Fruit fly (Drosophila melanogaster): Measurements from ENCODE around the gene CG10211.

The CG10211 gene

DNA sequence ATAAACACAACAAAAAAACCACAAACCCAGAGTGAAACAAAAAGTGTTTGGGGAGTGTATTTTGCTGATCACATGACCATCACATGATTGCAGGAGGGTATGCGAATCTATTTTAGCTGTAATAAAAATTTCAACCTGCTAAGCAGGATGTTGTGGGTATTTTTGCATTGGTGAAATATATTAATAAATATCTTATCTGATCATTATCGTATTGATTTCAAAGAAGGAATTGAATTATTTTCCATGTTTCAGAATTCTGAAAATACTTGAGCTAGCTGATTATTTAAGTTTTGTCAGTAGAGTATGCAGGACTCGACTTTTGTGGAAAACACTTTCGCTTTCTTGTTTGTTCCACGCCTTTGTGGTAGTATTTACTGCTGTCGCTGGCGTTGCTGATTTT, 5.7 kb downstream of the CG10211 start (continued):
- TF ChIP-seq Lpt (GFP tag; optimal IDR thresholded peaks at IDR 0.05) (peak; percentile 70), Ets96B (tag; optimal IDR thresholded peaks at IDR 0.05) (peak; percentile 87), CG4318 (GFP tag; optimal IDR thresholded peaks at IDR 0.05) (peak; percentile 75), acj6 (GFP tag; optimal IDR thresholded peaks at IDR 0.05) (peak; percentile 67), topi (GFP tag; optimal IDR thresholded peaks at IDR 0.05) (no peak), net (GFP tag; optimal IDR thresholded peaks at IDR 0.05) (peak; percentile 55), CG6163 (GFP tag; IDR thresholded peaks at IDR 0.05) (peak; percentile 75), Gug (GFP tag; IDR thresholded peaks at IDR 0.05) (peak; percentile 23; the same call in 1 of the 2 replicates), lz (GFP tag; optimal IDR thresholded peaks at IDR 0.05) (peak; percentile 11), dsx (GFP tag; optimal IDR thresholded peaks at IDR 0.05; ENCODE audit: poor library complexity, severe bottlenecking) (peak; percentile 57), CG6792 (GFP tag; optimal IDR thresholded peaks at IDR 0.05) (peak; percentile 36), Hr38 (GFP tag; optimal IDR thresholded peaks at IDR 0.05) (no peak), vri (GFP tag; optimal IDR thresholded peaks at IDR 0.05) (no peak), CG11294 (GFP tag; IDR thresholded peaks at IDR 0.05) (peak; percentile 28; the same call in 1 of the 2 replicates), Eip93F (GFP tag; optimal IDR thresholded peaks at IDR 0.05) (no peak), pdm3 (GFP tag; optimal IDR thresholded peaks at IDR 0.05) (peak; percentile 71), CG34406 (GFP tag; optimal IDR thresholded peaks at IDR 0.05) (peak; percentile 17), CG10669 (GFP tag; optimal IDR thresholded peaks at IDR 0.05) (peak; percentile 83), CG3032 (tag; optimal IDR thresholded peaks at IDR 0.05) (peak; percentile 86), CG8319 (GFP tag; optimal IDR thresholded peaks at IDR 0.05) (peak; percentile 7), spab (GFP tag; optimal IDR thresholded peaks at IDR 0.05) (peak; percentile 83), CG6808 (GFP tag; optimal IDR thresholded peaks at IDR 0.05) (peak; percentile 83), Blimp-1 (GFP tag; optimal IDR thresholded peaks at IDR 0.05) (peak; percentile 70), Sox14 (GFP tag; optimal IDR thresholded peaks at IDR 0.05) (peak; percentile 48), achi (GFP tag; optimal IDR thresholded peaks at IDR 0.05) (peak; percentile 54), dac (GFP tag; optimal IDR thresholded peaks at IDR 0.05) (peak; percentile 64)

DNA sequence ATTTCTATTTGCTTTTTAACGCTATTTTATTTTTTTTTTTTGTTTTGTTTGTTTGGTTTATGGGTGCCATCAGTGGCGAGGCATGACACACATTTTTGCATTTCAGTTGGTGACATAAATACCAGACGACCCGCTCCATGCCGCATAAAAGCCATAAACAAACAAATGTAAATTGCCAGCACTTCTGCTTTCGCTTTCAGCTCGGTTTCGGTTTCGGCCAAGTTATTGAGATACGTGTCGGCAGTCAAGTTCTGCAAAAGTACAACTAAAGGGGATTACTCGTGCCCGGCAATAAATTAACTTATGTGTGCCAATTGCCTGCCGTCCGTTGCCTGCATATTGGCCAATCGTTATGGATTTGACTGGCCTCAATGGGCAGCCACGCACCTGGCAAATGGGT, 7.6 kb downstream of the CG10211 start:
- TF ChIP-seq Blimp-1 (GFP tag; optimal IDR thresholded peaks at IDR 0.05) (peak; percentile 83), pdm3 (GFP tag; optimal IDR thresholded peaks at IDR 0.05) (no peak)

DNA sequence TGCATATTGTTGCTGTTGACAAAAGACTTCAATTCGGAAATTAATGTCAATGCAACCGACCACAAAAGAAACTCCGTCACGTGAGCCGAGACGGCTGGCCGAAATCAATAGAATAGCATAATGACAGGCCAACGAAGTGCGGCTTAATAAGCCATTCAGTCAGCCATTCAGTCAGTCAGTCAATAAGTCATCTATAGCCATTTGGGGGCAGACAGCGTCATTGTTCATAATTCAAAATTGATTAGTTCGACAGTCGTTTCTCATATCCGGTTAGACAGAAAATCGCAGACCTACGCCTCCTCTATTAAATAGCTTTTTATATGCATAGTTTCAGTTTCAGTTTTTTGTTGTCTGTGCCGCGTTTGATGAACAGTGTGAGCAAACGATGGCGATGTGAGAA, 8.7 kb downstream of the CG10211 start:
- no peak for TF ChIP-seq CG11902 (GFP tag; optimal IDR thresholded peaks at IDR 0.05)
- no peak for TF ChIP-seq achi (GFP tag; optimal IDR thresholded peaks at IDR 0.05)
- TF ChIP-seq vri (GFP tag; optimal IDR thresholded peaks at IDR 0.05), result no peak

DNA sequence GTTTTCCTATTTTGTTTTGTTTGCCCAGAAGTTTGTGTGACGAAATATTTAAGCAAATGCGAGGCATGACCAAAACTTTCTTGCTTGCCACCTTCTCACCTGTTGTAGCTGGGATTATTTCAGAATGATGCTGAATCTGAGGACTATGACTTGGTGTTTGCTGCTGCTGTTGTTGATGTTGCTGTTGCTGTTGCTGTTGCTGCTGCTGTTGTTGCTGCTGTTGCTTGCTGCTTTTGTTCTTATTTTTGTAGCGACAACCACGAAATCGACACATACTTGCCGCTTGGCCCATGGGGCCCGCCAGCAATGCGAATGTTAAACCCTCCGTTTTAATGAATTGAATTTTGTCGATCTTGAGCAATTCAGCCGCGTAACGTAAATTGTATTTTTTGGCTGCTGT, 29.1 kb downstream of the CG10211 start:
- TF ChIP-seq CG32006 (GFP tag; optimal IDR thresholded peaks at IDR 0.05) (no peak), CG3919 (GFP tag; optimal IDR thresholded peaks at IDR 0.05) (no peak), topi (GFP tag; optimal IDR thresholded peaks at IDR 0.05) (no peak), CG15336 (GFP tag; IDR thresholded peaks at IDR 0.05) (no peak)

DNA sequence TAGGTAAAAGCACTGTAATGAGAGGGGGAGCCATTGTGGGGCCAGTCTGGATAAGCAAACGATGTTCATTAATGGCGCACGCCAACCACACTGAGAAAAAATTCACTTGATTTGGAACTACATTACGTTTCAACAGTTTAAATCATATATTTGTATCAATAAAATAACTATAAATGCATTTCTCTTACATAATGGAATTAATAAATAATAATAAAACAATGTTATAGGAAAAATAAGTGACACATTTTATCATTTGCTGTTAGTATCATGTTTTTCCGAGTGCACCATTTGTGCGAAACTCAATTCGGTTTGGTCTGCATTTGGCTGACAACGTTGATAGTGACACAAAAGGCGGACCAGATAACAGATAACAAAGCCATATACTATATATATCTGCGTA, 31.5 kb downstream of the CG10211 start:
- TF ChIP-seq CG8632 (GFP tag; optimal IDR thresholded peaks at IDR 0.05), result no peak
- no peak for TF ChIP-seq ss (GFP tag; optimal IDR thresholded peaks at IDR 0.05)
- no peak for TF ChIP-seq Hr38 (GFP tag; optimal IDR thresholded peaks at IDR 0.05)
- TF ChIP-seq CG6808 (GFP tag; optimal IDR thresholded peaks at IDR 0.05), result no peak
- no peak for TF ChIP-seq Eip75B (GFP tag; optimal IDR thresholded peaks at IDR 0.05)
- peak; percentile 47 for TF ChIP-seq Lpt (GFP tag; optimal IDR thresholded peaks at IDR 0.05)
- no peak for TF ChIP-seq CG11902 (GFP tag; optimal IDR thresholded peaks at IDR 0.05)
- peak; percentile 53 for TF ChIP-seq OdsH (GFP tag; optimal IDR thresholded peaks at IDR 0.05)
- TF ChIP-seq CG34406 (GFP tag; optimal IDR thresholded peaks at IDR 0.05), result no peak
- TF ChIP-seq Eip78C (GFP tag), result peak; percentile 83
- no peak for TF ChIP-seq Ets96B (tag; optimal IDR thresholded peaks at IDR 0.05)
- TF ChIP-seq Gug (GFP tag; IDR thresholded peaks at IDR 0.05), result peak; percentile 64
- TF ChIP-seq CG31627 (GFP tag; optimal IDR thresholded peaks at IDR 0.05), result no peak
- TF ChIP-seq Eip93F (GFP tag; optimal IDR thresholded peaks at IDR 0.05), result no peak
- TF ChIP-seq CG32006 (GFP tag; optimal IDR thresholded peaks at IDR 0.05), result peak; percentile 79
- no peak for TF ChIP-seq Sox102F (GFP tag; optimal IDR thresholded peaks at IDR 0.05)
- TF ChIP-seq salr (GFP tag; optimal IDR thresholded peaks at IDR 0.05), result peak in 1 of 2 experiments; percentile 5
- TF ChIP-seq Sox15 (GFP tag; optimal IDR thresholded peaks at IDR 0.05), result no peak
- TF ChIP-seq CG7368 (GFP tag; optimal IDR thresholded peaks at IDR 0.05), result no peak
- TF ChIP-seq CG11762 (GFP tag; optimal IDR thresholded peaks at IDR 0.05; ENCODE audit: insufficient read depth), result no peak
- TF ChIP-seq CG4318 (GFP tag; optimal IDR thresholded peaks at IDR 0.05), result peak; percentile 54
- no peak for TF ChIP-seq CG10669 (GFP tag; optimal IDR thresholded peaks at IDR 0.05)
- TF ChIP-seq Blimp-1 (GFP tag; optimal IDR thresholded peaks at IDR 0.05), result no peak
- no peak for TF ChIP-seq CG8319 (GFP tag; optimal IDR thresholded peaks at IDR 0.05)
- TF ChIP-seq CG11294 (GFP tag; IDR thresholded peaks at IDR 0.05), result peak; percentile 34
- TF ChIP-seq svp (GFP tag), result no peak
- peak; percentile 19 for TF ChIP-seq net (GFP tag; optimal IDR thresholded peaks at IDR 0.05)

Measured in whole organism, prepupa.